Fruit fly (Drosophila melanogaster) whole organism, embryonic: ENCODE measurements around the gene Cep290.

Experiments used
- Antp ChIP-seq: fragments of 200-800 bp; sonication (Bioruptor generic); optimal IDR thresholded peaks from 3 replicates; lab custom pipeline; 2016; ENCODE audit warnings: missing biosample characterization, missing genetic modification characterization
- CG11247 ChIP-seq: fragments of 200-800 bp; sonication (Bioruptor generic); IDR thresholded peaks from 2 replicates; pipeline ENCODE4 v1.3.6; 2022; ENCODE audit warnings: missing biosample characterization, missing genetic modification characterization
- Ptx1 ChIP-seq: fragments of 200-800 bp; sonication (Bioruptor generic); IDR thresholded peaks from 2 replicates; pipeline ENCODE4 v1.3.6; 2022; ENCODE audit warnings: missing biosample characterization, missing genetic modification characterization
- Stat92E ChIP-seq, 3 experiments: fragments of >200 bp in 2 of 3; fragments of 200-800 bp in 1 of 3; sonication (Bioruptor generic) in 1 of 3; optimal IDR thresholded peaks; 2 replicates each; lab custom pipeline; 2017 to 2019; ENCODE audit warnings: missing biosample characterization in 3 of 3, missing genetic modification characterization in 3 of 3, mild to moderate bottlenecking in 1 of 3, moderate library complexity in 1 of 3

dm6 chr3L:885624-886257, 42.0 kb downstream of the Cep290 start:
- no peak for TF ChIP-seq CG11247 (GFP tag; lab: Robert Waterston, UW)
- TF ChIP-seq Ptx1 (GFP tag; lab: Robert Waterston, UW): no peak
- TF ChIP-seq Stat92E (GFP tag; optimal IDR thresholded peaks at IDR 0.05; lab: Kevin White, UChicago): no peak
- no peak for TF ChIP-seq Antp (GFP tag; lab: Kevin White, UChicago)
